Fruit fly (Drosophila melanogaster): Measurements from ENCODE around the gene CG14445.
A peak's percentile ranks its signal among the peaks of the same experiment; 100 is the strongest.

The CG14445 gene

DNA sequence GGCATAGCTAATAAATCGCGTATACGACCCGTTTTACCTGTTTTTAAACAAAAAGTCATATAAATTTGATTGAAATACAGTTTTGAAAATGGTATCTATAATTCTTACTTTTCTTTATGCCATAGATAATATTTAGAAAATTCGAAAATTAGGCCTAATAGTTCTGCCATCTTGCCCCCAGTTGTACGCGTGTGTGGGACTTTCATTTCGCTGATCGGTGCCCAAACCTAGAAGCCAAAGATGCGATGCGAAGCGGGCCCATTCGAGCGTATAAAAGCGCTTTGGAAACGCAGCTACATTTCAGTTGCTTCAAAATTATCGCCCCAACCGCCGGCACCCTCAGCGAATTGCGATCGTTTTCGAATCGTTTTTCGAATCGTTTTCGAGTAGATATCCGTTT, at the start of gene CG14445:
TSS of gene CG14445 (plus strand) at position 301 of the 400 bp plus-strand sequence.
- TF ChIP-seq CG17801 (GFP tag; optimal IDR thresholded peaks at IDR 0.05; ENCODE audit: partially characterized antibody): no peak

DNA sequence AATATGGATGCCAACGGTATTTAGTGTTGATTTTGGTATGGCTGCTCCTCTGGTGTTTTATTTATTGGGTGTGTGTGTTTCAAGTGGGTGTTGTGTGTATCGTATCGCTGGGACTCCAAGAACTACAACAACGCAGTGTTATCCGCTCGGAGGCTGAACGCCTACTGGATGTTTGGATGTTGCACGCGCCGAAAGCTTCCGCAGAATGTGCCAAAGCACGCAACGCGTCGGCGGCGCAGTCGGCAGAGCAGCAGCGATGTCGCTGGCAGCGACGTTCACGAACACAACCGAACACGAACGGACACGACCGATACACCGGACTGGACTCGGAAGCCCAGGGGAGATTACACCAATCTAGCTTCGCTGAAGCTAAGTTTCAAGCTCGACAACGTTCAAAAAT, 44.8 kb upstream of the CG14445 start, which contains the start of gene Ca-alpha1T:
TSS of gene Ca-alpha1T (minus strand) at position 152 of the 400 bp plus-strand sequence.
- no peak for TF ChIP-seq CG17801 (GFP tag; optimal IDR thresholded peaks at IDR 0.05; ENCODE audit: partially characterized antibody)

DNA sequence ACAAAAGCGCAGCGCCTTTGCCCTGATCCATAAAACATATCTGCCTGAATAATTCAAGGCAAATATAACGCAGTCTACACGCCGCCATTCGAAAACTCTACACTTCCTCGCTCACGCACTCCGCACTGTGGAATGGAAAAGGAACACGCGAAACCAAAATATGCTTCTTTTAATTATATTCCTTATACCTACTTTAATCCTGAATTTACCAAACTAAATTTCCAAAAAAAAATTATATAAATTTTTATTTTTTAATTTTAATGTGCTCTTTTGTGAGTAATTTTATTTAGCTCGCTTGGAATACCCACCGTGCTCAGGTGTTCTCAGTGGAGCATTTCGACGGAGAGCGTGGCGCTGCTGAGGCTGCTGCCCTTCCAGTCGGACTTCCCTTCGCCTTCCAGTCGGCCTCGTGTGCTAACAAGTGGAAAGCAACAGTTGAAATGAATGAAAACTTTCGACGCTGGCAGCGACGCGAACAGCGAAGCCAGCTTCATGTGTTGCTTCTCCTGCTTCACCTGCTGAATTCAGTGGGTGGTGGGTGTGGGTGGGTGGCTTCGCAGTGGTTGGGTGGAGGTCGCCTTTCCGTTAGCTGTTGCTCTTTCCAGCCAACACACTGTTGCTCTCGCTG, 43.8 kb upstream of the CG14445 start:
- no peak for TF ChIP-seq CG17801 (GFP tag; optimal IDR thresholded peaks at IDR 0.05; ENCODE audit: partially characterized antibody)

DNA sequence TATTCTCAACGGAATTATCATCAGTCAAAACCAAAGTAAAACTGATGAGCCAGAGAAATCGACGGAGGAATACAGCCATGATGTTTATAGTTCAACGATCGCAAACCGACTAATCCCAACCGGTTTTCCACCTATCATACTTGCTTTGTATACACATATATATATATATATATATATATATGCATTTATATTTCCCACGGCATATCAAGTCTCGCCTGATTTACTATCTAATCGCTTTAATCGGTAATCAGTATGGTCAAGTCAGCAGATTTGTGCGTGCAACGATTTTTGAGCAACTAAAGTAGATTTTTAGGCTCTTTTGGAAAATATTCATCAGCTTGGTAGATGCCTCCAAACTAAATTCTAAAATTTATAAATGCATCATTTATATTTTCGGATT, 40.8 kb upstream of the CG14445 start, which contains the start of gene CG32750:
TSS of gene CG32750 (minus strand) at position 101 of the 400 bp plus-strand sequence.
- TF ChIP-seq CG17801 (GFP tag; optimal IDR thresholded peaks at IDR 0.05; ENCODE audit: partially characterized antibody): no peak

DNA sequence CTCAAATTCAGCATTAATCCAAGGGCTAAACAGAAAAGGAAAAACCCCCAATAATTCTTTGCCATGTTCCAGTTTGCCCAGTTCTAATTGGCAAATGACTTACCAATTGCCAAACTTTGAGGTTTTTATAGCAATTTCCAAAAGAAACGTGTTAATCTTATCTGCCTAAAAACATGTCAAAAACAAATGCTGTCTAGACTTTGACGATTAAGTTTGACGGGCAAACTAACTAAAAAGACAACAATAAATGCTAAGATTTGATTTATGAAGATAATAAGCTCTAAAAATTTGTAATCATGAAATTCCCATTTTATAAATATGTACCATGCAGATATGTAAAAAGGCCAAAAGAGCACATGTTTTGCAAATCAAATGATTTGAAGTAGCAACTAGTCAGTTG, 38.6 kb upstream of the CG14445 start, which contains the start of gene CG32751:
TSS of gene CG32751 (minus strand) at position 101 of the 400 bp plus-strand sequence.
- no peak for TF ChIP-seq CG17801 (GFP tag; optimal IDR thresholded peaks at IDR 0.05; ENCODE audit: partially characterized antibody)

DNA sequence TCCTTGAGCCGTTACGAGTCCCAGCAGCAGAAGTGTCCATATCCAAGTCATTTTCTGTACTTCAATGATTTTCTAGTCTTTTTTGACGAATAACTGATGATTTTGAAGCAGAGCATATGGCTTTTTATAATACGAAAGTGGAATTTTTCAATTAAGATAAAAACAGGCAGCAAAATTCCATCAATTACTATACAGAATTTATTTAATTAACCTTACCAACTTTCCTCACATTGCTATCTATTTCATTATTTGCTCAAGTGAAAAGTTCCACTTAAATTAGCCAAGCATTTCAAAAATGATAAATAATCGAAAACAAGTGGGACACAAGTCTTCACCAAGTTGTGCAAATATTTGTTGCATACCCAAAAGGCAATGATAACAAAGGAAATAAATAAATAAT, 37.3 kb upstream of the CG14445 start, which contains the start of gene CG43090:
TSS of gene CG43090 (minus strand) at position 101 of the 400 bp plus-strand sequence.
- no peak for TF ChIP-seq CG17801 (GFP tag; optimal IDR thresholded peaks at IDR 0.05; ENCODE audit: partially characterized antibody)

DNA sequence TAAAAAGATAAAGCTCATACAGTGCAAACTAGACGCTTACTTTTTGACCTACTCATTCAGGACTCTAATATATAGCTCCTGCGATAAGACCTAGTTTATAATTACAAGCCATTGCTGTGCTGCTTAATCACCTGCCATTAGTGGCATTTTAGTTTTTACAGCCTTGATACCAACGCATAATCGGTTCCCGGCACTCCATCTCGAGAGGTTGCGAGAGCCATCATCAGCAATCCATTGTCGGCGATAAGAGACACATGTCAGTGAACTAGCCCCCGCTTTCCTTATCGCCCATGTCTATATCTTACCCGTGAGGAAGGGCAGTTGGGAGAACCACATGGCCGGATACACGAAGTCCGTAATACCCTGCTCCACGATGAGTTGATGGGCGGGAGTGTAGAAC, 35.7 kb upstream of the CG14445 start:
- no peak for TF ChIP-seq CG17801 (GFP tag; optimal IDR thresholded peaks at IDR 0.05; ENCODE audit: partially characterized antibody)

DNA sequence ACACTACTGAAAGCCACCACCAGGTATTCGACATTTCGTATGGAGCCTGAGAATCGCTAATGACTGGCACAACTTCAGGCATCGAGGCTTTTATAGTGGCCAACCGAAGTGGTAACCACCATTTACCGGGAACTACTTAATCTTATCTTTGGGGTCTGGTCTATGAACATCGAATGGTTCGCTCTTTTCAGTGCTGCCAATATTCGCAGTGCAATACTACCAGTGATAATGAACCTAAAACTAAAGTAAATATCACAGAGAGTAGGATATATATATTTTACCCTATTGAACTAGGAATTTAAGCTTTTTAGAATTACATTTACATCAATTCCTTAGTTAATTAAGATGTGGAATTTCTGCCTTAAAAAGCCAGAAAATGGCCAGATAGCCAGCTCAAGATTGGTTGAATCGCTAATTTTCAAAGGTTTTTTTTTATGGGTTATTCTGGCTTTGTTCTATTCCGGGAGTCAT, 34.6 kb upstream of the CG14445 start, which contains the start of gene vanin-like:
TSS of gene vanin-like (minus strand) at position 51 of the 471 bp plus-strand sequence.
- TF ChIP-seq CG17801 (GFP tag; optimal IDR thresholded peaks at IDR 0.05; ENCODE audit: partially characterized antibody): no peak

DNA sequence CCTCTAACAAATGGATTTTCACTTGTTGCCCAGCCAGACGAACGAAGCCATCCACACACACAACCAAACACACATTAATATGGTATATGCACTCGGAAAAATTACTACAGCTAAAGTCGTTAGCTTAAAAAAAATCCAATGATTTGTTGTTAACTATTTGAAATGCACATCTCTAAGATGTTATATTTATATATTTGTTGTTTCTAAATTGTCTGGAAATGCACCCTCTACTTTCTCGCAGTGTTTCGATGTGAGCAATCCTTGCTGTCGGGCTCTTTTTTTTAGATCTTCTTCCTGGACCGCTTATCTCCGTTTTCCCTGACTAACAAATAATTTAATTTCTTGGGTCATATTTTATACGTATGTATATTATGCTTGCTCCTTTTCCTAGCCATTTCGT, 32.0 kb upstream of the CG14445 start:
- TF ChIP-seq CG17801 (GFP tag; optimal IDR thresholded peaks at IDR 0.05; ENCODE audit: partially characterized antibody): no peak

DNA sequence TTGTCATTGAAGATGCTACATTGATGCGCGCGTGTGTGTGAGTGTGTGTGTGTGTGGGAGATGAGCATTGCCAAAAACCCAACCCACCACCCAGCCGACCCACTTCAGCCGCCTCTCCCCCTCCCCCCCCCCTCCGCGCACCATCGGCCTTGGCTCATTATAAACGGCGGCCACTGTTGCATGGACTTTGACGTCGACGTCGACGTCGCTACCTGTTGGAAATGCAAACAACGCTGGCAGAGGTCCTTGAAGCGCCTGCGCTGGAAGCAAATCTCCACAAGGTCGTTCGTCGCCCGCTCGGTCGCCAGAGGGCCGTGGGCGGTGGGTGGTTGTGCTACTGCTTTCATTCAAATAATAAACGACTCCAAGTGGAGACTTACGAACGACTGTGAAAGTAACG, 20.5 kb upstream of the CG14445 start:
- no peak for TF ChIP-seq CG17801 (GFP tag; optimal IDR thresholded peaks at IDR 0.05; ENCODE audit: partially characterized antibody)

DNA sequence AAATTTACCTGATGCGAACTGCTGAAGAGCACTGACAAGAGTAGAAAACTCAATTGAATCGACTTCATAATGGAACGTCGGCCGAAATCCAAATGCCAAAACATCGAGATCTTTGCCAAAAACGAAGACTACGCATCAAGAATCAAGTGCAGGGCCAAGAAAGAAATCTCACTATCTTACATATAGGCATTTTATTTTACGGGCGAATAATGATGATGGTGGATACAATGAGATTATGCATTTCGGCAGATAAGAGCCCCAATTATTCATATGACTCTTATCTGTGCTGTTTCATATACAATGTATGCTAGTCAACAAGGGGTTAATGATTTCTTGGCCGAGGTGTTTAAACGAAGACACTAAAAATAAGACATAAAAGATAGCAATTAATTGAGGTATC, 17.9 kb upstream of the CG14445 start, which contains the start of gene Btnd:
TSS of gene Btnd (minus strand) at position 101 of the 400 bp plus-strand sequence.
- no peak for TF ChIP-seq CG17801 (GFP tag; optimal IDR thresholded peaks at IDR 0.05; ENCODE audit: partially characterized antibody)

DNA sequence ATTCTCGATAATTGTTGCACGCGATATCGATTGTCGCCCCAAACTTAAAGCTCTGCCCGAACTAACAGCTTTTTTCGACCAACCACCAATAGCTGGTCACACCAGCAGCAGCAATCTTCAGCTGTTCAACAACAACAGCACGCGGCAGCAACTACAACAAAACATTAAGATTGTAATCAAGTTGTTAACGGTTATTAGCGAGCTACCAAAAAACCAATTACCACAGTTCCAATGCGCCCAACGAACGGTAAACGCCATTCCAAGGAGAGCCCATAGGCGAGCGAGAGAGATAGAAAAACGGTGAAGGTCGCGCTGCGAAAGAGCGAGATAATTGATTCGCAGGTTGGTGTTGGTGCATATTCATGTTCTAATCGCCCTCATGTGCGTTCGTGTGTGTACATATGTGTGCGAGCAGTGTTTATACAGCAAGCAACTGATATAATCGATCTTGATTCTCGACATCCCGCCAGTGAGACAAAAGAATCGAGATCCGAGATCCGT, 17.2 kb upstream of the CG14445 start, which contains the start of gene Efr:
TSS of gene Efr (plus strand) at position 113 of the 501 bp plus-strand sequence.
- TF ChIP-seq CG17801 (GFP tag; optimal IDR thresholded peaks at IDR 0.05; ENCODE audit: partially characterized antibody): peak; percentile 15

DNA sequence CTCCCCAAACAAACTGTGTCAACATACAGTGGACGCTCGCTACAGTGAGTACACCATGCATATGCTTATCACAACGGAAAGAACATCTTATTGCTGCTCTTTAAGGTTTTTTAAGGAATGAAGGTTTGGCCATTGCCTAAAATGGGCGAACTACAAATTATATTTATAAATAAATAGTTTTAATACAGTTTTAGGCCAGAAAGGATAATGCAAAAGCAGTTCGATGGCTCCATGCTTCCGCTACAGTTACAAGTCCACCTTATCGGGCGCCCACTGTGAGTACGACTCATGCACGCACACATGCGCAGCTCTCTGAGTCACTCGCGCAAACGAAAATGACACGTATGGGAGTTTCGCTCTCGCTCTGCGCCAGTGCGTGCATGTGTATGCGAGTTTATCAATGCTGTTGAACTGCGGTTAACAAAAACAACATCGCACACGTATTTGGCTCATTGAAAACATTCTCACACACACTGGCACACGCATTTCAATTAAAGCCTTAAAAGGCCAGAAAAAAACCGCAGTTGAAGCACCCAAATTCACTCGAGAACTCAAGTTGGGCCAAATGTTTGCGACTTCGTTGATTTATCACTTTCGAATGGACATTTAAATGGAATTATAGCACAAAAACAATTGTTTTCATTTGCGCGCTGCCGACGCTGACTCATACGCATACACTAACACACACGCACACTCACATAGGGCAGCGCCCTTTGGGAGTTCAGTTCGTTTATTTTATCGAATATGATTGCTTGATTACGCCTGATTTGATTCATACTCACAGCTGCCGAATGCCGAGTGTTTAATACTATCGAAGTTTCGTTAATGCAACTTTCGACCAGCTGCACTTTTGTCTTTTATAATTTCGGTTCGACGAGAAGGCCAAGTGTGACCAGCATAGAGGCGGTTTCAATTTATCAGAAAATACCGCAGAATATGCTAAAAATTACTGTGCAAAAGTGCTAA, 12.6 kb upstream of the CG14445 start, which contains the start of gene sqh:
TSS of gene sqh (minus strand) at position 916 of the 966 bp plus-strand sequence.
- peak; percentile 89 for TF ChIP-seq CG17801 (GFP tag; optimal IDR thresholded peaks at IDR 0.05; ENCODE audit: partially characterized antibody)

DNA sequence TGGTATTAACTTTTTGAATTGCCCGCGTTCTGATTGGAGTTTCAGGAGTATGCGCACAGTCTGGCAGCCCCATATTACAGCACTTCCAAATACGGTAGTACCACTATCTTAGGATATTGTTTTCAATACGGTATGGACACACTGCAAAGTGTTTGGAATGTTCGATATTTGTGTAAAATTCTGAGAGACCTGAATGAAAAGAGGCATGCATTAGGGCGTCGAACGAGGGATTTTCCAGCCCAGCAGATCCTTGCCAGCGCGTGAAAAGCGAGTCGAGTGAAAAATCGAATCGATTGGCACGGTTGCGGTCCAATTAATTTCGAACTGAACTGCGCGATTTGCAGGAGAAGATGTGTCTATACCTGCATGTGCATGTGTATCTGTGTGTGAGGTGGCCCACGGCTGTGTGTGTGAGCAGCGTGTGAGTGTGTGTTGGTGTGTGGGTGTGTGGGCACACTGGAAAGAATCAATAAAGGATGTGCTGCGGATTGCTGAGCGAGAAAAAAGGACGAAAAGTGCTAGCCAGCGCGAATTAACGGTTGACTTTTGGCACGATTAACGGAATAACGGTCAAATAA, 11.6 kb upstream of the CG14445 start, which contains the start of gene dtn:
TSS of gene dtn (plus strand) at position 176 of the 578 bp plus-strand sequence.
- no peak for TF ChIP-seq CG17801 (GFP tag; optimal IDR thresholded peaks at IDR 0.05; ENCODE audit: partially characterized antibody)

Data from ovary, adult (tissue).